Worm (Caenorhabditis elegans): ENCODE measurements around the gene clec-202.

DNA sequence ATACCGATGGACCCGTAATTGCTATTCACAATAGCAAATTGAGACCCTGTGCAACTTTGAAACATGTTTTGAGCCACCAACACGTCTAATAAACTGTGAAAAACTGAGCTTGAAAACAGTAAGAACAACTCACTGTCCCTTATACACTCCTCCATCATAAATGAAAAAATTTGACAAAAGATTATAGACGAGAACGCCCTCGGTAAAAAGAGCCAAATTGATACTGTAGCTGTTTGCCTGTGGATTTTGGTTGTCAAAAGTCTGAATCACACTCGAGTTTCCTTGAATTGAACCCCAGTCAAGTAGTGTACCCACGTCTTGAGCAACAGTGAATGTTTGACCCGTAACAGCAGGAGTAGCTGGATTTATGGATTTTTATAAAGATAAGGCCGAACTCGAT is 20.2 kb upstream of the clec-202 start:
- TF ChIP-seq fax-1 (tag; optimal IDR thresholded peaks at IDR 0.05) (no peak), unc-86 (tag; optimal IDR thresholded peaks at IDR 0.05) (no peak), pqm-1 (tag; optimal IDR thresholded peaks at IDR 0.05) (no peak), ama-1 (optimal IDR thresholded peaks at IDR 0.05) (no peak), ceh-6 (GFP tag; optimal IDR thresholded peaks at IDR 0.05) (no peak), lim-6 (tag; optimal IDR thresholded peaks at IDR 0.05) (no peak), nhr-11 (tag; optimal IDR thresholded peaks at IDR 0.05) (no peak), ahr-1 (tag; optimal IDR thresholded peaks at IDR 0.05) (no peak), fkh-10 (GFP tag; optimal IDR thresholded peaks at IDR 0.05) (no peak), elt-2 (tag; optimal IDR thresholded peaks at IDR 0.05) (no peak), nfya-1 (tag; optimal IDR thresholded peaks at IDR 0.05) (no peak), ceh-2 (tag; optimal IDR thresholded peaks at IDR 0.05) (no peak), unc-3 (GFP tag; conservative IDR thresholded peaks at IDR 0.05) (no peak), unc-3 (tag; optimal IDR thresholded peaks at IDR 0.05) (no peak), ttx-3 (tag; optimal IDR thresholded peaks at IDR 0.05) (no peak)
